Fruit fly (Drosophila melanogaster) whole organism, embryonic: ENCODE measurements around the gene ppk.

Experiments
- Atf3 ChIP-seq: fragments of 200-800 bp; sonication (Bioruptor generic); optimal IDR thresholded peaks from 3 replicates; lab custom pipeline; 2016; ENCODE audit warnings: missing biosample characterization, missing genetic modification characterization
- CG12104 ChIP-seq: fragments of 200-800 bp; sonication (Bioruptor generic); optimal IDR thresholded peaks from 3 replicates; lab custom pipeline; 2016; ENCODE audit warnings: missing biosample characterization, missing genetic modification characterization
- CG14667 ChIP-seq: fragments of 200-800 bp; sonication (Bioruptor generic); IDR thresholded peaks from 2 replicates; pipeline ENCODE4 v1.3.6; 2022; ENCODE audit warnings: missing biosample characterization, missing genetic modification characterization
- CG17361 ChIP-seq: fragments of 200-800 bp; sonication (Bioruptor generic); IDR thresholded peaks from 3 replicates; pipeline ENCODE4 v1.3.6; 2022; ENCODE audit warnings: missing biosample characterization, missing genetic modification characterization
- CG17912 ChIP-seq: fragments of 200-800 bp; sonication (Bioruptor generic); optimal IDR thresholded peaks from 2 replicates; lab custom pipeline; 2018; ENCODE audit warnings: missing biosample characterization, mild to moderate bottlenecking, missing genetic modification characterization
- CG2875 ChIP-seq: fragments of 200-800 bp; sonication (Bioruptor generic); optimal IDR thresholded peaks from 2 replicates; lab custom pipeline; 2017; ENCODE audit warnings: missing biosample characterization, mild to moderate bottlenecking, missing genetic modification characterization, missing genetic modification reagents
- CG32772 ChIP-seq: fragments of 200-800 bp; sonication (Bioruptor generic); IDR thresholded peaks from 2 replicates; pipeline ENCODE4 v1.3.6; 2022; ENCODE audit warnings: missing biosample characterization, missing genetic modification characterization
- CG3281 ChIP-seq: fragments of 200-800 bp; sonication (Bioruptor generic); optimal IDR thresholded peaks from 3 replicates; lab custom pipeline; 2017; ENCODE audit warnings: missing biosample characterization, mild to moderate bottlenecking, missing genetic modification characterization
- CG3726 ChIP-seq: fragments of 200-800 bp; sonication (Bioruptor generic); IDR thresholded peaks from 3 replicates; pipeline ENCODE4, ENCODE4 v1.3.6; 2022; ENCODE audit warnings: missing biosample characterization, missing genetic modification characterization
- CG3847 ChIP-seq: fragments of 200-800 bp; sonication (Bioruptor generic); IDR thresholded peaks from 2 replicates; pipeline ENCODE4 v1.3.6; 2022; ENCODE audit warnings: missing biosample characterization, missing genetic modification characterization
- CG4820 ChIP-seq: fragments of 200-800 bp; sonication (Bioruptor generic); optimal IDR thresholded peaks from 3 replicates; lab custom pipeline; 2016; ENCODE audit warnings: missing biosample characterization, missing genetic modification characterization
- CG5953 ChIP-seq: fragments of 200-800 bp; sonication (Bioruptor generic); IDR thresholded peaks from 2 replicates; pipeline ENCODE4 v1.3.6; 2022; ENCODE audit warnings: missing biosample characterization, missing genetic modification characterization
- CG6654 ChIP-seq: fragments of 200-800 bp; sonication (Bioruptor generic); optimal IDR thresholded peaks from 2 replicates; lab custom pipeline; 2017; ENCODE audit warnings: missing biosample characterization, mild to moderate bottlenecking, missing genetic modification characterization
- CG6854 ChIP-seq: fragments of 200-800 bp; sonication (Bioruptor generic); optimal IDR thresholded peaks from 3 replicates; lab custom pipeline; 2017; ENCODE audit warnings: missing biosample characterization, mild to moderate bottlenecking, missing genetic modification characterization
- CG7556 ChIP-seq: fragments of 200-800 bp; sonication (Bioruptor generic); optimal IDR thresholded peaks from 2 replicates; lab custom pipeline; 2017; ENCODE audit warnings: missing biosample characterization, mild to moderate bottlenecking, missing genetic modification characterization
- CG7963 ChIP-seq: fragments of 200-800 bp; sonication (Bioruptor generic); IDR thresholded peaks from 3 replicates; pipeline ENCODE4 v1.3.6; 2022; ENCODE audit warnings: missing biosample characterization, missing genetic modification characterization; ENCODE audit not compliant: partially characterized antibody
- CG8924 ChIP-seq: fragments of 200-800 bp; optimal IDR thresholded peaks from 3 replicates; lab custom pipeline; 2019; ENCODE audit warnings: missing biosample characterization, mild to moderate bottlenecking, missing genetic modification characterization, moderate library complexity
- CG9797 ChIP-seq: fragments of 200-800 bp; sonication (Bioruptor generic); optimal IDR thresholded peaks from 3 replicates; lab custom pipeline; 2018; ENCODE audit warnings: missing biosample characterization, mild to moderate bottlenecking, missing genetic modification characterization
- CkIIα-i1 ChIP-seq: fragments of 200-800 bp; sonication (Bioruptor generic); IDR thresholded peaks from 2 replicates; pipeline ENCODE4 v1.3.6; 2022; ENCODE audit warnings: missing biosample characterization, missing genetic modification characterization
- D ChIP-seq, 2 experiments: fragments of 200-800 bp in 1 of 2; fragments of >200 bp in 1 of 2; sonication (Bioruptor generic) in 1 of 2; optimal IDR thresholded peaks; 2 replicates in 1 of 2; 3 replicates in 1 of 2; lab custom pipeline; 2017; ENCODE audit warnings: mild to moderate bottlenecking in 1 of 2, missing biosample characterization in 1 of 2, missing genetic modification characterization in 1 of 2, missing genetic modification reagents in 1 of 2
- Dek ChIP-seq: fragments of 200-800 bp; sonication (Bioruptor generic); optimal IDR thresholded peaks from 3 replicates; lab custom pipeline; 2019; ENCODE audit warnings: missing biosample characterization, mild to moderate bottlenecking, missing genetic modification characterization, moderate library complexity
- Dip2 ChIP-seq: fragments of 200-800 bp; sonication (Bioruptor generic); IDR thresholded peaks from 2 replicates; pipeline ENCODE4 v1.3.6; 2022; ENCODE audit warnings: missing biosample characterization, missing genetic modification characterization
- Doc2 ChIP-seq: fragments of 200-800 bp; sonication (Bioruptor generic); IDR thresholded peaks from 2 replicates; pipeline ENCODE4 v1.3.6; 2022; ENCODE audit warnings: missing biosample characterization, missing genetic modification characterization
- Drgx ChIP-seq: fragments of 200-800 bp; sonication (Bioruptor generic); IDR thresholded peaks from 2 replicates; pipeline ENCODE4 v1.3.6; 2022; ENCODE audit warnings: missing biosample characterization, missing genetic modification characterization
- Eip74EF ChIP-seq, 2 experiments: fragments of 200-800 bp in 1 of 2; fragments of >200 bp in 1 of 2; sonication (Bioruptor generic) in 1 of 2; optimal IDR thresholded peaks; 2 replicates each; lab custom pipeline; 2017 to 2019; ENCODE audit warnings: missing biosample characterization in 2 of 2, missing genetic modification characterization in 2 of 2, mild to moderate bottlenecking in 1 of 2, moderate library complexity in 1 of 2
- Lpt ChIP-seq: fragments of >200 bp; optimal IDR thresholded peaks from 2 replicates; lab custom pipeline; 2018; ENCODE audit warnings: missing biosample characterization, missing genetic modification characterization
- Myb ChIP-seq: fragments of 200-800 bp; sonication (Bioruptor generic); optimal IDR thresholded peaks from 2 replicates; lab custom pipeline; 2016; ENCODE audit warnings: missing biosample characterization, missing genetic modification characterization
- Neu2 ChIP-seq: fragments of 200-800 bp; sonication (Bioruptor generic); optimal IDR thresholded peaks from 3 replicates; lab custom pipeline; 2016; ENCODE audit warnings: missing biosample characterization, missing genetic modification characterization, borderline replicate concordance
- Poxn ChIP-seq: fragments of 200-800 bp; sonication (Bioruptor generic); IDR thresholded peaks from 2 replicates; pipeline ENCODE4 v1.3.6; 2022; ENCODE audit warnings: missing biosample characterization, missing genetic modification characterization
- Ravus ChIP-seq: fragments of 200-800 bp; sonication (Bioruptor generic); IDR thresholded peaks from 2 replicates; pipeline ENCODE4 v1.3.6; 2022; ENCODE audit warnings: missing biosample characterization, missing genetic modification characterization
- Spps ChIP-seq: fragments of 200-800 bp; sonication (Bioruptor generic); optimal IDR thresholded peaks from 2 replicates; lab custom pipeline; 2018; ENCODE audit warnings: missing biosample characterization, mild to moderate bottlenecking, missing genetic modification characterization
- ab ChIP-seq: fragments of 200-800 bp; sonication (Bioruptor generic); optimal IDR thresholded peaks from 2 replicates; lab custom pipeline; 2016; ENCODE audit warnings: missing biosample characterization, missing genetic modification characterization
- cas ChIP-seq: fragments of 200-800 bp; sonication (Bioruptor generic); IDR thresholded peaks from 2 replicates; pipeline ENCODE4 v1.3.6; 2022; ENCODE audit warnings: missing biosample characterization, missing genetic modification characterization
- cg ChIP-seq: fragments of 200-800 bp; sonication (Bioruptor generic); optimal IDR thresholded peaks from 3 replicates; lab custom pipeline; 2019; ENCODE audit warnings: missing biosample characterization, mild to moderate bottlenecking, missing genetic modification characterization, moderate library complexity
- ci ChIP-seq: fragments of 200-800 bp; sonication (Bioruptor generic); IDR thresholded peaks from 3 replicates; pipeline ENCODE4 v1.3.6; 2022; ENCODE audit warnings: missing biosample characterization, missing genetic modification characterization
- dm ChIP-seq: fragments of 200-800 bp; sonication (Bioruptor generic); optimal IDR thresholded peaks from 3 replicates; lab custom pipeline; 2016; ENCODE audit warnings: missing biosample characterization, missing genetic modification characterization
- fru ChIP-seq: fragments of >200 bp; optimal IDR thresholded peaks from 2 replicates; lab custom pipeline; 2017
- gsb-n ChIP-seq: fragments of 200-800 bp; sonication (Bioruptor generic); optimal IDR thresholded peaks from 3 replicates; lab custom pipeline; 2018; ENCODE audit warnings: missing biosample characterization, mild to moderate bottlenecking, missing genetic modification characterization
- hb ChIP-seq: fragments of 200-800 bp; sonication (Bioruptor generic); IDR thresholded peaks from 3 replicates; pipeline ENCODE4 v1.3.6; 2022; ENCODE audit warnings: missing biosample characterization, missing genetic modification characterization; ENCODE audit not compliant: partially characterized antibody
- klu ChIP-seq: fragments of 200-800 bp; sonication (Bioruptor generic); IDR thresholded peaks from 2 replicates; pipeline ENCODE4 v1.3.6; 2022; ENCODE audit warnings: missing biosample characterization, missing genetic modification characterization
- knrl ChIP-seq: fragments of 200-800 bp; sonication (Bioruptor generic); IDR thresholded peaks from 3 replicates; pipeline ENCODE4 v1.3.6; 2022; ENCODE audit warnings: missing biosample characterization, missing genetic modification characterization; ENCODE audit not compliant: partially characterized antibody
- nom ChIP-seq: fragments of 200-800 bp; sonication (Bioruptor generic); optimal IDR thresholded peaks from 2 replicates; lab custom pipeline; 2017; ENCODE audit warnings: missing biosample characterization, missing genetic modification characterization, mild to moderate bottlenecking, moderate library complexity, missing genetic modification reagents
- pho ChIP-seq: fragments of 200-800 bp; sonication (Bioruptor generic); optimal IDR thresholded peaks from 2 replicates; lab custom pipeline; 2016; ENCODE audit warnings: missing biosample characterization, missing genetic modification characterization
- scrt ChIP-seq: fragments of 200-800 bp; sonication (Bioruptor generic); optimal IDR thresholded peaks from 2 replicates; lab custom pipeline; 2018; ENCODE audit warnings: missing biosample characterization, mild to moderate bottlenecking, missing genetic modification characterization, moderate library complexity
- sna ChIP-seq: fragments of 200-800 bp; sonication (Bioruptor generic); IDR thresholded peaks from 2 replicates; pipeline ENCODE4 v1.3.6; 2022; ENCODE audit warnings: missing biosample characterization, missing genetic modification characterization; ENCODE audit not compliant: partially characterized antibody
- sob ChIP-seq: fragments of 200-800 bp; sonication (Bioruptor generic); IDR thresholded peaks from 2 replicates; pipeline ENCODE4 v1.3.6; 2022; ENCODE audit warnings: missing biosample characterization, missing genetic modification characterization
- sr ChIP-seq: fragments of 200-800 bp; sonication (Bioruptor generic); IDR thresholded peaks from 3 replicates; pipeline ENCODE4 v1.3.6; 2022; ENCODE audit warnings: missing biosample characterization, missing genetic modification characterization
- wor ChIP-seq: fragments of 200-800 bp; sonication (Bioruptor generic); IDR thresholded peaks from 2 replicates; pipeline ENCODE4 v1.3.6; 2022; ENCODE audit warnings: missing biosample characterization, missing genetic modification characterization
- z ChIP-seq: fragments of 200-800 bp; sonication (Bioruptor generic); IDR thresholded peaks from 3 replicates; pipeline ENCODE4 v1.3.6; 2022; ENCODE audit warnings: missing biosample characterization, missing genetic modification characterization

ppk gene

dm6 chr2L:14355033-14355851, 25.7 kb downstream of the ppk start, which contains the start of gene Rab14 (continued):
- TF ChIP-seq ab: no peak
- TF ChIP-seq Myb (GFP tag; lab: Kevin White, UChicago): peak; percentile 57
- TF ChIP-seq Eip74EF (GFP tag; optimal IDR thresholded peaks at IDR 0.05; lab: Kevin White, UChicago): peak in 1 of 2 experiments; percentile 64
- TF ChIP-seq CG3726 (GFP tag; lab: Robert Waterston, UW): peak; percentile 14; the same call in 1 of the 3 replicates
- TF ChIP-seq CG8924 (tag; lab: Kevin White, UChicago): peak; percentile 88
- peak; percentile 57 for TF ChIP-seq scrt (GFP tag; lab: Kevin White, UChicago)
- TF ChIP-seq ci: peak; percentile 91
- peak; percentile 65 for TF ChIP-seq CG5953 (GFP tag; lab: Robert Waterston, UW)
- 0 out of 2 replicates have a peak, but pooled peaks have one; percentile 34 for TF ChIP-seq CkIIα-i1 (GFP tag; lab: Robert Waterston, UW)
- TF ChIP-seq CG12104 (GFP tag; lab: Kevin White, UChicago): peak; percentile 66
- peak; percentile 49 for TF ChIP-seq CG32772 (GFP tag; lab: Robert Waterston, UW)
- peak; percentile 70 for TF ChIP-seq Atf3 (GFP tag; lab: Kevin White, UChicago)
- peak; percentile 78 for TF ChIP-seq CG17361 (GFP tag; lab: Robert Waterston, UW)
- peak; percentile 83 for TF ChIP-seq knrl (GFP tag; lab: Robert Waterston, UW)
- peak; percentile 85 for TF ChIP-seq Drgx (GFP tag; lab: Robert Waterston, UW)
- no peak for TF ChIP-seq Poxn (GFP tag; lab: Robert Waterston, UW)
- TF ChIP-seq Lpt (GFP tag; lab: Kevin White, UChicago): no peak
- peak; percentile 84 for TF ChIP-seq CG3281 (GFP tag; lab: Kevin White, UChicago)
- TF ChIP-seq CG4820: peak; percentile 64
- no peak for TF ChIP-seq z
- TF ChIP-seq Dek (tag; lab: Kevin White, UChicago): peak; percentile 87
- TF ChIP-seq cas (GFP tag; lab: Robert Waterston, UW): 0 out of 2 replicates have a peak, but pooled peaks have one; percentile 19
- peak; percentile 89 for TF ChIP-seq D (optimal IDR thresholded peaks at IDR 0.05; lab: Kevin White, UChicago)
- peak; percentile 65 for TF ChIP-seq D (GFP tag; optimal IDR thresholded peaks at IDR 0.05; lab: Kevin White, UChicago)
- TF ChIP-seq cg (GFP tag; lab: Kevin White, UChicago): peak; percentile 92
- TF ChIP-seq CG9797 (GFP tag; lab: Kevin White, UChicago): peak; percentile 99
- peak; percentile 52 for TF ChIP-seq Ravus (GFP tag; lab: Robert Waterston, UW)
- peak; percentile 78 for TF ChIP-seq sob (GFP tag; lab: Robert Waterston, UW)
- peak; percentile 63 for TF ChIP-seq CG14667 (GFP tag; lab: Robert Waterston, UW)
- TF ChIP-seq hb: peak; percentile 80
- TF ChIP-seq Doc2 (GFP tag; lab: Robert Waterston, UW): no peak
- peak; percentile 35; the same call in 2 of the 3 replicates for TF ChIP-seq sr (GFP tag; lab: Robert Waterston, UW)
- no peak for TF ChIP-seq Dip2 (GFP tag; lab: Robert Waterston, UW)
- TF ChIP-seq CG6654 (GFP tag; lab: Kevin White, UChicago): peak; percentile 35
- TF ChIP-seq CG3847: peak; percentile 67
- peak; percentile 52 for TF ChIP-seq Neu2 (GFP tag; lab: Kevin White, UChicago)
- TF ChIP-seq CG7556 (GFP tag; lab: Kevin White, UChicago): peak; percentile 81
- peak; percentile 31 for TF ChIP-seq Spps (tag; lab: Kevin White, UChicago)
- peak; percentile 66 for TF ChIP-seq wor
- peak; percentile 44 for TF ChIP-seq nom (GFP tag; lab: Kevin White, UChicago)
- peak; percentile 64 for TF ChIP-seq CG2875
- TF ChIP-seq dm (GFP tag; lab: Kevin White, UChicago): peak; percentile 97
- peak; percentile 65 for TF ChIP-seq klu (GFP tag; lab: Robert Waterston, UW)
- peak; percentile 78 for TF ChIP-seq CG17912 (GFP tag; lab: Kevin White, UChicago)
- no peak for TF ChIP-seq fru (lab: Kevin White, UChicago)
- peak; percentile 63 for TF ChIP-seq gsb-n (tag; lab: Kevin White, UChicago)
- peak; percentile 70 for TF ChIP-seq pho
- peak; percentile 78; the same call in 2 of the 3 replicates for TF ChIP-seq CG7963 (GFP tag; lab: Robert Waterston, UW)
- TF ChIP-seq sna (GFP tag; lab: Robert Waterston, UW): peak; percentile 84
- peak; percentile 73 for TF ChIP-seq CG6854 (GFP tag; lab: Kevin White, UChicago)
